Worm (Caenorhabditis elegans): ENCODE results near the gene Y47D7A.17.
A peak's percentile ranks its signal among the peaks of the same experiment; 100 is the strongest.

Y47D7A.17 gene

ce11 chrV:4400118-4400517, 11.5 kb downstream of the Y47D7A.17 start, which contains the start of gene F13A2.4:
Gene F13A2.4, minus strand, starts transcription at chrV:4400218.
- TF ChIP-seq nhr-27 (tag; optimal IDR thresholded peaks at IDR 0.05) = no peak
- TF ChIP-seq dox-1 (GFP tag; IDR thresholded peaks at IDR 0.05) = no peak
- no peak for TF ChIP-seq madf-6 (GFP tag; IDR thresholded peaks at IDR 0.05)
- no peak for TF ChIP-seq ceh-91 (GFP tag; IDR thresholded peaks at IDR 0.05)
- TF ChIP-seq ceh-79 (tag; optimal IDR thresholded peaks at IDR 0.05) = no peak
- no peak for TF ChIP-seq tlf-1 (GFP tag; optimal IDR thresholded peaks at IDR 0.05)
- no peak for TF ChIP-seq ceh-40 (GFP tag; IDR thresholded peaks at IDR 0.05)
- TF ChIP-seq ets-4 (GFP tag; optimal IDR thresholded peaks at IDR 0.05) = no peak
- no peak for TF ChIP-seq lsy-27 (tag; optimal IDR thresholded peaks at IDR 0.05; ENCODE audit: borderline replicate concordance, insufficient read depth)
- TF ChIP-seq lin-26 (GFP tag; IDR thresholded peaks at IDR 0.05) = no peak
- no peak for TF ChIP-seq ccch-3 (GFP tag; optimal IDR thresholded peaks at IDR 0.05)
- TF ChIP-seq bed-2 (GFP tag; IDR thresholded peaks at IDR 0.05) = no peak
- no peak for TF ChIP-seq ztf-28 (GFP tag; IDR thresholded peaks at IDR 0.05)

ce11 chrV:4398884-4399283, 12.7 kb downstream of the Y47D7A.17 start:
- TF ChIP-seq mes-4 (tag; optimal IDR thresholded peaks at IDR 0.05) (no peak), aptf-2 (GFP tag; conservative IDR thresholded peaks at IDR 0.05) (no peak), ztf-25 (GFP tag; IDR thresholded peaks at IDR 0.05) (no peak), zfh-2 (GFP tag; conservative IDR thresholded peaks at IDR 0.05) (peak; percentile 65)

ce11 chrV:4398127-4398526, 13.5 kb downstream of the Y47D7A.17 start:
- TF ChIP-seq ztf-18 (tag; optimal IDR thresholded peaks at IDR 0.05) = no peak
- no peak for TF ChIP-seq madf-10 (tag; optimal IDR thresholded peaks at IDR 0.05)
- TF ChIP-seq Y56A3A.18 (GFP tag; IDR thresholded peaks at IDR 0.05) = no peak
- no peak for TF ChIP-seq lir-1 (GFP tag; conservative IDR thresholded peaks at IDR 0.05)
- no peak for TF ChIP-seq sea-2 (GFP tag; IDR thresholded peaks at IDR 0.05)
- no peak for TF ChIP-seq bed-1 (GFP tag; IDR thresholded peaks at IDR 0.05)
- TF ChIP-seq nfyb-1 (GFP tag; IDR thresholded peaks at IDR 0.05) = no peak
- TF ChIP-seq ztf-3 (GFP tag; optimal IDR thresholded peaks at IDR 0.05) = no peak

ce11 chrV:4396257-4396656, 15.4 kb downstream of the Y47D7A.17 start, which contains the start of gene F13A2.3:
Gene F13A2.3, minus strand, starts transcription at chrV:4396357.
- TF ChIP-seq sdz-38 (tag; optimal IDR thresholded peaks at IDR 0.05) = no peak
- no peak for TF ChIP-seq snpc-1.1 (tag; optimal IDR thresholded peaks at IDR 0.05; ENCODE audit: insufficient read depth)
- TF ChIP-seq hrde-1 (tag; optimal IDR thresholded peaks at IDR 0.05; ENCODE audit: borderline replicate concordance) = no peak
- TF ChIP-seq rpc-1 (optimal IDR thresholded peaks at IDR 0.05) = no peak
- TF ChIP-seq rpc-1 (tag; optimal IDR thresholded peaks at IDR 0.05) = no peak
- no peak for TF ChIP-seq somi-1 (GFP tag; optimal IDR thresholded peaks at IDR 0.05)
- no peak for TF ChIP-seq K12H6.12 (tag; optimal IDR thresholded peaks at IDR 0.05)
- no peak for TF ChIP-seq snpc-3.4 (tag; optimal IDR thresholded peaks at IDR 0.05)
- TF ChIP-seq mel-28 (tag; optimal IDR thresholded peaks at IDR 0.05; ENCODE audit: borderline replicate concordance) = no peak
- TF ChIP-seq dpff-1 (tag; optimal IDR thresholded peaks at IDR 0.05) = no peak
- no peak for TF ChIP-seq zim-3 (tag; optimal IDR thresholded peaks at IDR 0.05)
- no peak for TF ChIP-seq ztf-25 (GFP tag; IDR thresholded peaks at IDR 0.05)
- TF ChIP-seq nhr-90 (tag; optimal IDR thresholded peaks at IDR 0.05) = no peak
- no peak for TF ChIP-seq die-1 (tag; optimal IDR thresholded peaks at IDR 0.05)
- TF ChIP-seq ztf-26 (tag; optimal IDR thresholded peaks at IDR 0.05) = no peak
- no peak for TF ChIP-seq lir-1 (GFP tag; conservative IDR thresholded peaks at IDR 0.05)
- TF ChIP-seq dox-1 (GFP tag; IDR thresholded peaks at IDR 0.05) = no peak
- TF ChIP-seq snpc-1.3 (tag; optimal IDR thresholded peaks at IDR 0.05; ENCODE audit: insufficient read depth) = no peak

Measured in whole organism, young adult.